Fruit fly (Drosophila melanogaster): ENCODE measurements around the gene Qsox3.

- peak; percentile 20 for TF ChIP-seq Mnt (GFP tag; optimal IDR thresholded peaks at IDR 0.05)
- TF ChIP-seq tj (GFP tag; optimal IDR thresholded peaks at IDR 0.05) = no peak
- no peak for TF ChIP-seq CG12768 (GFP tag; optimal IDR thresholded peaks at IDR 0.05)
- no peak for TF ChIP-seq Hr96 (GFP tag; optimal IDR thresholded peaks at IDR 0.05)
- TF ChIP-seq CG5204 (GFP tag; optimal IDR thresholded peaks at IDR 0.05) = no peak
- no peak for TF ChIP-seq CG7045 (GFP tag; optimal IDR thresholded peaks at IDR 0.05)
- peak; percentile 37 for TF ChIP-seq Crg-1 (GFP tag; optimal IDR thresholded peaks at IDR 0.05)
- TF ChIP-seq toe (GFP tag; optimal IDR thresholded peaks at IDR 0.05) = no peak
- TF ChIP-seq CG14711 (tag; optimal IDR thresholded peaks at IDR 0.05) = peak; percentile 49
- peak; percentile 18 for TF ChIP-seq CG7101 (tag; optimal IDR thresholded peaks at IDR 0.05)
These were observed 24.6 kb upstream of the Qsox3 start, which contains the start of the genes CG6678 and dnd for dm6 chr3R:21886861-21887587.
